Fruit fly (Drosophila melanogaster) whole organism, embryonic: ENCODE results near the gene Ir25a.
A peak's percentile ranks its signal among the peaks of the same experiment; 100 is the strongest.

Experiments
- Asciz ChIP-seq: fragments of 200-800 bp; sonication (Bioruptor generic); optimal IDR thresholded peaks from 2 replicates; lab custom pipeline; 2017; ENCODE audit warnings: missing biosample characterization, mild to moderate bottlenecking, missing genetic modification characterization, missing genetic modification reagents
- CG10209 ChIP-seq: fragments of 200-800 bp; sonication (Bioruptor generic); optimal IDR thresholded peaks from 3 replicates; lab custom pipeline; 2017; ENCODE audit warnings: missing biosample characterization, mild to moderate bottlenecking, missing genetic modification characterization, missing genetic modification reagents
- CG13287 ChIP-seq: fragments of 200-800 bp; sonication (Bioruptor generic); IDR thresholded peaks from 2 replicates; pipeline ENCODE4 v1.3.6; 2022; ENCODE audit warnings: missing biosample characterization, missing genetic modification characterization; ENCODE audit not compliant: partially characterized antibody
- CG13775 ChIP-seq: fragments of 200-800 bp; sonication (Bioruptor generic); optimal IDR thresholded peaks from 3 replicates; lab custom pipeline; 2017; ENCODE audit warnings: missing biosample characterization, mild to moderate bottlenecking, missing genetic modification characterization
- CG14710 ChIP-seq: fragments of 200-800 bp; sonication (Bioruptor generic); optimal IDR thresholded peaks from 3 replicates; lab custom pipeline; 2019; ENCODE audit warnings: missing biosample characterization, mild to moderate bottlenecking, missing genetic modification characterization, moderate library complexity
- CG15073 ChIP-seq: fragments of 200-800 bp; sonication (Bioruptor generic); optimal IDR thresholded peaks from 2 replicates; lab custom pipeline; 2016; ENCODE audit warnings: missing biosample characterization, missing genetic modification characterization
- CG1647 ChIP-seq: fragments of 200-800 bp; sonication (Bioruptor generic); optimal IDR thresholded peaks from 3 replicates; lab custom pipeline; 2016; ENCODE audit warnings: missing biosample characterization, missing genetic modification characterization
- CG1832 ChIP-seq: fragments of 200-800 bp; sonication (Bioruptor generic); optimal IDR thresholded peaks from 2 replicates; lab custom pipeline; 2017; ENCODE audit warnings: missing biosample characterization, mild to moderate bottlenecking, missing genetic modification characterization, inconsistent platforms
- CG2889 ChIP-seq: fragments of 200-800 bp; sonication (Bioruptor generic); IDR thresholded peaks from 3 replicates; pipeline ENCODE4 v1.3.6; 2022; ENCODE audit warnings: missing biosample characterization, missing genetic modification characterization
- CG30431 ChIP-seq: fragments of 200-800 bp; sonication (Bioruptor generic); optimal IDR thresholded peaks from 2 replicates; lab custom pipeline; 2017; ENCODE audit warnings: missing biosample characterization, missing genetic modification characterization
- CG31224 ChIP-seq: fragments of 200-800 bp; sonication (Bioruptor generic); IDR thresholded peaks from 2 replicates; pipeline ENCODE4 v1.3.6; 2022; ENCODE audit warnings: missing biosample characterization, missing genetic modification characterization
- CG31388 ChIP-seq: fragments of 200-800 bp; sonication (Bioruptor generic); optimal IDR thresholded peaks from 2 replicates; lab custom pipeline; 2016; ENCODE audit warnings: missing biosample characterization, missing genetic modification characterization
- CG3407 ChIP-seq: fragments of 200-800 bp; sonication (Bioruptor generic); optimal IDR thresholded peaks from 2 replicates; lab custom pipeline; 2018; ENCODE audit warnings: missing biosample characterization, mild to moderate bottlenecking, missing genetic modification characterization
- CG34376 ChIP-seq: fragments of 200-800 bp; sonication (Bioruptor generic); optimal IDR thresholded peaks from 2 replicates; lab custom pipeline; 2018; ENCODE audit warnings: missing biosample characterization, mild to moderate bottlenecking, missing genetic modification characterization
- CG34422 ChIP-seq: fragments of 200-800 bp; sonication (Bioruptor generic); IDR thresholded peaks from 3 replicates; pipeline ENCODE4 v1.3.6; 2022; ENCODE audit warnings: missing biosample characterization, missing genetic modification characterization
- CG4360 ChIP-seq: fragments of 200-800 bp; sonication (Bioruptor generic); IDR thresholded peaks from 2 replicates; pipeline ENCODE4 v1.3.6; 2022; ENCODE audit warnings: missing biosample characterization, missing genetic modification characterization
- CG4820 ChIP-seq: fragments of 200-800 bp; sonication (Bioruptor generic); optimal IDR thresholded peaks from 3 replicates; lab custom pipeline; 2016; ENCODE audit warnings: missing biosample characterization, missing genetic modification characterization
- CG5180 ChIP-seq: fragments of 200-800 bp; sonication (Bioruptor generic); optimal IDR thresholded peaks from 3 replicates; lab custom pipeline; 2017; ENCODE audit warnings: missing biosample characterization, missing genetic modification characterization, mild to moderate bottlenecking, moderate library complexity, missing genetic modification reagents
- CG5245 ChIP-seq: fragments of 200-800 bp; sonication (Bioruptor generic); optimal IDR thresholded peaks from 3 replicates; lab custom pipeline; 2016; ENCODE audit warnings: missing biosample characterization, missing genetic modification characterization
- CG6683 ChIP-seq: fragments of 200-800 bp; sonication (Bioruptor generic); optimal IDR thresholded peaks from 2 replicates; lab custom pipeline; 2017; ENCODE audit warnings: missing biosample characterization, mild to moderate bottlenecking, missing genetic modification characterization, missing genetic modification reagents
- CG8281 ChIP-seq: fragments of 200-800 bp; sonication (Bioruptor generic); optimal IDR thresholded peaks from 2 replicates; lab custom pipeline; 2018; ENCODE audit warnings: missing biosample characterization, mild to moderate bottlenecking, missing genetic modification characterization, moderate library complexity
- CG8944 ChIP-seq: fragments of 200-800 bp; sonication (Bioruptor generic); optimal IDR thresholded peaks from 3 replicates; lab custom pipeline; 2016; ENCODE audit warnings: missing biosample characterization, missing genetic modification characterization
- CG9609 ChIP-seq: fragments of 200-800 bp; sonication (Bioruptor generic); optimal IDR thresholded peaks from 3 replicates; lab custom pipeline; 2016; ENCODE audit warnings: missing biosample characterization, missing genetic modification characterization
- Dbx ChIP-seq: fragments of 200-800 bp; sonication (Bioruptor generic); IDR thresholded peaks from 3 replicates; pipeline ENCODE4 v1.3.6; 2022; ENCODE audit warnings: missing biosample characterization, missing genetic modification characterization
- Fer2 ChIP-seq: fragments of 200-800 bp; sonication (Bioruptor generic); optimal IDR thresholded peaks from 2 replicates; lab custom pipeline; 2018; ENCODE audit warnings: missing biosample characterization, mild to moderate bottlenecking, missing genetic modification characterization, moderate library complexity
- Hmr ChIP-seq: fragments of 200-800 bp; sonication (Bioruptor generic); optimal IDR thresholded peaks from 3 replicates; lab custom pipeline; 2017; ENCODE audit warnings: mild to moderate bottlenecking, missing biosample characterization, missing genetic modification reagents, missing genetic modification characterization
- Jarid2 ChIP-seq: fragments of 200-800 bp; sonication (Bioruptor generic); optimal IDR thresholded peaks from 3 replicates; lab custom pipeline; 2017; ENCODE audit warnings: mild to moderate bottlenecking, missing biosample characterization, missing genetic modification reagents, missing genetic modification characterization
- Meics ChIP-seq: fragments of 200-800 bp; sonication (Bioruptor generic); optimal IDR thresholded peaks from 2 replicates; lab custom pipeline; 2017; ENCODE audit warnings: missing biosample characterization, mild to moderate bottlenecking, missing genetic modification characterization
- Oaz ChIP-seq: fragments of 200-800 bp; sonication (Bioruptor generic); IDR thresholded peaks from 2 replicates; pipeline ENCODE4 v1.3.6; 2022; ENCODE audit warnings: missing biosample characterization, missing genetic modification characterization
- Ravus ChIP-seq: fragments of 200-800 bp; sonication (Bioruptor generic); IDR thresholded peaks from 2 replicates; pipeline ENCODE4 v1.3.6; 2022; ENCODE audit warnings: missing biosample characterization, missing genetic modification characterization
- Side ChIP-seq: fragments of 200-800 bp; sonication (Bioruptor generic); optimal IDR thresholded peaks from 2 replicates; lab custom pipeline; 2016; ENCODE audit warnings: missing biosample characterization, missing genetic modification characterization
- Taf1 ChIP-seq: fragments of 200-800 bp; sonication (Bioruptor generic); IDR thresholded peaks from 2 replicates; pipeline ENCODE4 v1.3.6; 2022; ENCODE audit warnings: missing biosample characterization, missing genetic modification characterization
- Tbp ChIP-seq: fragments of >200 bp; optimal IDR thresholded peaks from 2 replicates; lab custom pipeline; 2018; ENCODE audit warnings: missing biosample characterization, missing genetic modification characterization
- ara ChIP-seq: fragments of 200-800 bp; sonication (Bioruptor generic); IDR thresholded peaks from 2 replicates; pipeline ENCODE4 v1.3.6; 2022; ENCODE audit warnings: missing biosample characterization, missing genetic modification characterization
- crp ChIP-seq, 2 experiments: fragments of 200-800 bp; sonication (Bioruptor generic); optimal IDR thresholded peaks; 2 replicates in 1 of 2; 3 replicates in 1 of 2; lab custom pipeline; 2017; ENCODE audit warnings: missing biosample characterization in 2 of 2, missing genetic modification characterization in 2 of 2, mild to moderate bottlenecking in 1 of 2, moderate library complexity in 1 of 2
- dimm ChIP-seq: fragments of 200-800 bp; sonication (Bioruptor generic); IDR thresholded peaks from 2 replicates; pipeline ENCODE4 v1.3.6; 2022; ENCODE audit warnings: missing biosample characterization, missing genetic modification characterization
- exex ChIP-seq: fragments of 200-800 bp; sonication (Bioruptor generic); optimal IDR thresholded peaks from 4 replicates; lab custom pipeline; 2018; ENCODE audit warnings: missing biosample characterization, mild to moderate bottlenecking, missing genetic modification characterization, moderate library complexity
- eyg ChIP-seq: fragments of 200-800 bp; sonication (Bioruptor generic); optimal IDR thresholded peaks from 3 replicates; lab custom pipeline; 2016; ENCODE audit warnings: missing biosample characterization, missing genetic modification characterization
- hbn ChIP-seq: fragments of 200-800 bp; sonication (Bioruptor generic); IDR thresholded peaks from 2 replicates; pipeline ENCODE4 v1.3.6; 2022; ENCODE audit warnings: missing biosample characterization, missing genetic modification characterization; ENCODE audit not compliant: partially characterized antibody
- knrl ChIP-seq: fragments of 200-800 bp; sonication (Bioruptor generic); IDR thresholded peaks from 3 replicates; pipeline ENCODE4 v1.3.6; 2022; ENCODE audit warnings: missing biosample characterization, missing genetic modification characterization; ENCODE audit not compliant: partially characterized antibody
- mam ChIP-seq: fragments of 200-800 bp; sonication (Bioruptor generic); optimal IDR thresholded peaks from 3 replicates; lab custom pipeline; 2016; ENCODE audit warnings: missing biosample characterization, missing genetic modification characterization
- mirr ChIP-seq: fragments of 200-800 bp; sonication (Bioruptor generic); optimal IDR thresholded peaks from 3 replicates; lab custom pipeline; 2018; ENCODE audit warnings: missing biosample characterization, mild to moderate bottlenecking, missing genetic modification characterization
- pan ChIP-seq, 4 experiments: fragments of >200 bp in 3 of 4; fragments of 200-800 bp in 1 of 4; sonication (Bioruptor generic) in 1 of 4; optimal IDR thresholded peaks in 3 of 4; IDR thresholded peaks in 1 of 4; 2 replicates each; pipeline versions ENCODE4 v1.3.6 to Lab custom; 2017 to 2022; ENCODE audit warnings: missing biosample characterization in 2 of 4, missing genetic modification characterization in 2 of 4, mixed read lengths in 1 of 4
- pita ChIP-seq: fragments of 200-800 bp; sonication (Bioruptor generic); optimal IDR thresholded peaks from 2 replicates; lab custom pipeline; 2017; ENCODE audit warnings: missing biosample characterization, mild to moderate bottlenecking, missing genetic modification characterization
- run ChIP-seq: fragments of 200-800 bp; sonication (Bioruptor generic); optimal IDR thresholded peaks from 3 replicates; lab custom pipeline; 2018; ENCODE audit warnings: missing biosample characterization, mild to moderate bottlenecking, missing genetic modification characterization
- scrt ChIP-seq: fragments of 200-800 bp; sonication (Bioruptor generic); optimal IDR thresholded peaks from 2 replicates; lab custom pipeline; 2018; ENCODE audit warnings: missing biosample characterization, mild to moderate bottlenecking, missing genetic modification characterization, moderate library complexity
- tup ChIP-seq: fragments of 200-800 bp; sonication (Bioruptor generic); optimal IDR thresholded peaks from 2 replicates; lab custom pipeline; 2016; ENCODE audit warnings: missing biosample characterization, mild to moderate bottlenecking, missing genetic modification characterization, moderate library complexity
- unc-4 ChIP-seq: fragments of 200-800 bp; sonication (Bioruptor generic); IDR thresholded peaks from 2 replicates; pipeline ENCODE4 v1.3.6; 2022; ENCODE audit warnings: missing biosample characterization, missing genetic modification characterization; ENCODE audit not compliant: partially characterized antibody

Ir25a gene

dm6 chr2L:4838494-4839320 lies 3.6 kb upstream of the Ir25a start (continued):
- TF ChIP-seq pan (optimal IDR thresholded peaks at IDR 0.05; lab: Kevin White, UChicago) (no peak), pan (GFP tag; optimal IDR thresholded peaks at IDR 0.05 in 1 of 2, IDR thresholded peaks at IDR 0.05 in 1 of 2) (peak in 1 of 2 experiments; percentile 23), run (tag; lab: Kevin White, UChicago) (no peak), CG10209 (peak; percentile 38), Oaz (GFP tag; lab: Robert Waterston, UW) (no peak), exex (tag; lab: Kevin White, UChicago) (peak; percentile 22), pita (GFP tag; lab: Kevin White, UChicago) (no peak), Fer2 (peak; percentile 4), Side (GFP tag; lab: Kevin White, UChicago) (no peak), knrl (GFP tag; lab: Robert Waterston, UW) (no peak), CG8281 (tag; lab: Kevin White, UChicago) (peak; percentile 64), hbn (GFP tag; lab: Robert Waterston, UW) (no peak), CG5245 (no peak), CG13775 (GFP tag; lab: Kevin White, UChicago) (no peak), CG31224 (GFP tag; lab: Robert Waterston, UW) (no peak), Hmr (GFP tag; lab: Kevin White, UChicago) (no peak), CG30431 (GFP tag; lab: Kevin White, UChicago) (no peak), unc-4 (GFP tag; lab: Robert Waterston, UW) (no peak), dimm (GFP tag; lab: Robert Waterston, UW) (no peak), Dbx (GFP tag; lab: Robert Waterston, UW) (no peak), scrt (GFP tag; lab: Kevin White, UChicago) (no peak), CG8944 (GFP tag; lab: Kevin White, UChicago) (no peak), eyg (no peak), Ravus (GFP tag; lab: Robert Waterston, UW) (no peak), CG6683 (GFP tag; lab: Kevin White, UChicago) (peak; percentile 13), Asciz (GFP tag; lab: Kevin White, UChicago) (peak; percentile 85), CG4820 (no peak), mam (GFP tag; lab: Kevin White, UChicago) (no peak), CG15073 (no peak), Taf1 (GFP tag; lab: Robert Waterston, UW) (no peak), CG14710 (peak; percentile 42), CG34422 (GFP tag; lab: Robert Waterston, UW) (no peak), Jarid2 (GFP tag; lab: Kevin White, UChicago) (no peak), CG4360 (GFP tag; lab: Robert Waterston, UW) (peak; percentile 69), crp (GFP tag; optimal IDR thresholded peaks at IDR 0.05; lab: Kevin White, UChicago) (no peak), CG31388 (GFP tag; lab: Kevin White, UChicago) (no peak), CG13287 (GFP tag; lab: Robert Waterston, UW) (no peak), CG3407 (peak; percentile 45), CG34376 (GFP tag; lab: Kevin White, UChicago) (no peak), ara (GFP tag; lab: Robert Waterston, UW) (peak; percentile 71), CG1832 (GFP tag; lab: Kevin White, UChicago) (no peak), CG5180 (peak; percentile 60), CG1647 (GFP tag; lab: Kevin White, UChicago) (no peak), CG9609 (no peak), Meics (GFP tag; lab: Kevin White, UChicago) (no peak), tup (GFP tag; lab: Kevin White, UChicago) (peak; percentile 3), mirr (peak; percentile 32), Tbp (GFP tag; lab: Kevin White, UChicago) (no peak), CG2889 (GFP tag; lab: Robert Waterston, UW) (no peak)
